Worm (Caenorhabditis elegans): Measurements from ENCODE around the gene C43H6.6.
A peak's percentile ranks its signal among the peaks of the same experiment; 100 is the strongest.

Gene C43H6.6

ce11 chrX:2364703-2365299 lies 30.3 kb upstream of the C43H6.6 start:
- TF ChIP-seq egl-5 (tag; optimal IDR thresholded peaks at IDR 0.05): peak; percentile 42
- TF ChIP-seq elt-2 (tag; optimal IDR thresholded peaks at IDR 0.05): peak; percentile 74
- peak; percentile 61 for TF ChIP-seq nhr-237 (tag; optimal IDR thresholded peaks at IDR 0.05)
- TF ChIP-seq ztf-11 (tag; optimal IDR thresholded peaks at IDR 0.05): no peak
- no peak for TF ChIP-seq mml-1 (tag; optimal IDR thresholded peaks at IDR 0.05)
- peak; percentile 90 for TF ChIP-seq skn-1 (tag; optimal IDR thresholded peaks at IDR 0.05)
- peak; percentile 4 for TF ChIP-seq unc-62 (GFP tag; optimal IDR thresholded peaks at IDR 0.05)
- peak; percentile 94 for TF ChIP-seq nhr-77 (tag; optimal IDR thresholded peaks at IDR 0.05)
- peak; percentile 45 for TF ChIP-seq daf-12 (tag; optimal IDR thresholded peaks at IDR 0.05)
- peak; percentile 64 for TF ChIP-seq aly-2 (tag; optimal IDR thresholded peaks at IDR 0.05)
- no peak for TF ChIP-seq ceh-9 (tag; optimal IDR thresholded peaks at IDR 0.05)
- TF ChIP-seq nhr-28 (tag; optimal IDR thresholded peaks at IDR 0.05): peak; percentile 66
- no peak for TF ChIP-seq lin-39 (tag; optimal IDR thresholded peaks at IDR 0.05)
- TF ChIP-seq nhr-43 (tag; optimal IDR thresholded peaks at IDR 0.05; ENCODE audit: poor library complexity, severe bottlenecking): peak; percentile 97
- peak; percentile 88 for TF ChIP-seq lsy-12 (tag; optimal IDR thresholded peaks at IDR 0.05)
- no peak for TF ChIP-seq fkh-10 (GFP tag; optimal IDR thresholded peaks at IDR 0.05)
- TF ChIP-seq nhr-76 (tag; optimal IDR thresholded peaks at IDR 0.05): peak; percentile 74
- no peak for TF ChIP-seq ama-1 (optimal IDR thresholded peaks at IDR 0.05)
- peak; percentile 89 for TF ChIP-seq fos-1 (tag; optimal IDR thresholded peaks at IDR 0.05)
- peak; percentile 81 for TF ChIP-seq hmg-11 (tag; optimal IDR thresholded peaks at IDR 0.05)
- TF ChIP-seq nhr-12 (tag; optimal IDR thresholded peaks at IDR 0.05): no peak
- TF ChIP-seq mdl-1 (tag; optimal IDR thresholded peaks at IDR 0.05): peak; percentile 67
- TF ChIP-seq unc-39 (tag; optimal IDR thresholded peaks at IDR 0.05): no peak
- TF ChIP-seq ceh-28 (tag; optimal IDR thresholded peaks at IDR 0.05): peak; percentile 98
- TF ChIP-seq sea-2 (GFP tag; optimal IDR thresholded peaks at IDR 0.05): no peak
- TF ChIP-seq lin-15B (tag; optimal IDR thresholded peaks at IDR 0.05): no peak
- peak; percentile 40 for TF ChIP-seq ZK546.5 (tag; optimal IDR thresholded peaks at IDR 0.05)
- TF ChIP-seq fkh-2 (tag; optimal IDR thresholded peaks at IDR 0.05): no peak
- TF ChIP-seq jun-1 (tag; optimal IDR thresholded peaks at IDR 0.05): peak; percentile 97
- TF ChIP-seq ztf-4 (tag; optimal IDR thresholded peaks at IDR 0.05): peak; percentile 70
- peak; percentile 51 for TF ChIP-seq nfya-1 (tag; optimal IDR thresholded peaks at IDR 0.05; ENCODE audit: insufficient read depth)
- peak; percentile 70 for TF ChIP-seq nhr-11 (tag; optimal IDR thresholded peaks at IDR 0.05)
- peak; percentile 97 for TF ChIP-seq nhr-23 (tag; optimal IDR thresholded peaks at IDR 0.05)
- TF ChIP-seq eor-1 (tag; optimal IDR thresholded peaks at IDR 0.05): peak in 1 of 2 experiments; percentile 48
- TF ChIP-seq zag-1 (tag; optimal IDR thresholded peaks at IDR 0.05): peak; percentile 34
- peak; percentile 88 for TF ChIP-seq pqm-1 (tag; optimal IDR thresholded peaks at IDR 0.05)
- TF ChIP-seq tbx-2 (tag; optimal IDR thresholded peaks at IDR 0.05): peak; percentile 96
- TF ChIP-seq nhr-67 (tag; optimal IDR thresholded peaks at IDR 0.05): peak; percentile 61
- peak; percentile 60 to 94 (median 91) for TF ChIP-seq elt-3 (tag; optimal IDR thresholded peaks at IDR 0.05)
- peak; percentile 89 for TF ChIP-seq snpc-4 (tag; optimal IDR thresholded peaks at IDR 0.05)
- peak; percentile 95 for TF ChIP-seq pha-4 (tag; optimal IDR thresholded peaks at IDR 0.05)
- peak; percentile 85 for TF ChIP-seq nhr-25 (tag; optimal IDR thresholded peaks at IDR 0.05)
- TF ChIP-seq ceh-16 (tag; optimal IDR thresholded peaks at IDR 0.05): no peak
- peak; percentile 48 for TF ChIP-seq elt-1 (tag; optimal IDR thresholded peaks at IDR 0.05)
- TF ChIP-seq ceh-82 (tag; optimal IDR thresholded peaks at IDR 0.05): peak; percentile 94
- TF ChIP-seq R02D3.7 (tag; optimal IDR thresholded peaks at IDR 0.05): peak; percentile 80
- TF ChIP-seq egl-27 (tag; optimal IDR thresholded peaks at IDR 0.05): peak; percentile 57
